Worm (Caenorhabditis elegans): ENCODE measurements around the gene egal-1.

Gene egal-1

ce11 chrIV:5856975-5857374, 32.4 kb downstream of the egal-1 start:
- TF ChIP-seq sea-1 (GFP tag; conservative IDR thresholded peaks at IDR 0.05) (no peak), ama-1 (optimal IDR thresholded peaks at IDR 0.05) (no peak), ets-7 (tag; optimal IDR thresholded peaks at IDR 0.05) (no peak), ceh-13 (GFP tag; optimal IDR thresholded peaks at IDR 0.05) (no peak), hmbx-1 (tag; optimal IDR thresholded peaks at IDR 0.05) (no peak), tbx-11 (GFP tag; IDR thresholded peaks at IDR 0.05) (no peak), hnd-1 (tag; optimal IDR thresholded peaks at IDR 0.05) (no peak), B0310.2 (tag; optimal IDR thresholded peaks at IDR 0.05) (no peak), F13C5.2 (tag; optimal IDR thresholded peaks at IDR 0.05) (no peak), tbx-37 (GFP tag; conservative IDR thresholded peaks at IDR 0.05) (no peak), aly-1 (tag; optimal IDR thresholded peaks at IDR 0.05) (no peak)

ce11 chrIV:5858212-5858611, 33.6 kb downstream of the egal-1 start:
- TF ChIP-seq ceh-36 (tag; optimal IDR thresholded peaks at IDR 0.05), result no peak
- no peak for TF ChIP-seq F13C5.2 (tag; optimal IDR thresholded peaks at IDR 0.05)

ce11 chrIV:5859876-5860275, 35.3 kb downstream of the egal-1 start, which contains the start of gene C06E7.4:
TSS of gene C06E7.4 (minus strand) at chrIV:5859976.
- TF ChIP-seq pes-1 (GFP tag; IDR thresholded peaks at IDR 0.05) (no peak), ets-7 (tag; optimal IDR thresholded peaks at IDR 0.05) (no peak), tra-4 (tag; optimal IDR thresholded peaks at IDR 0.05) (no peak), flt-1 (GFP tag; IDR thresholded peaks at IDR 0.05) (no peak), ceh-36 (tag; optimal IDR thresholded peaks at IDR 0.05) (no peak), hmg-4 (GFP tag; optimal IDR thresholded peaks at IDR 0.05) (no peak), scrt-1 (GFP tag; IDR thresholded peaks at IDR 0.05) (no peak), hnd-1 (tag; optimal IDR thresholded peaks at IDR 0.05) (no peak)

- TF ChIP-seq ceh-13 (GFP tag; optimal IDR thresholded peaks at IDR 0.05) (no peak), scrt-1 (GFP tag; IDR thresholded peaks at IDR 0.05) (0 out of 2 replicates have a peak, but pooled peaks have one; percentile 33), B0310.2 (tag; optimal IDR thresholded peaks at IDR 0.05) (peak; percentile 41), hmg-4 (GFP tag; optimal IDR thresholded peaks at IDR 0.05) (no peak), aly-1 (tag; optimal IDR thresholded peaks at IDR 0.05) (no peak), sea-1 (GFP tag; conservative IDR thresholded peaks at IDR 0.05) (no peak), tbx-37 (GFP tag; conservative IDR thresholded peaks at IDR 0.05) (no peak), pes-1 (GFP tag; IDR thresholded peaks at IDR 0.05) (no peak), hnd-1 (tag; optimal IDR thresholded peaks at IDR 0.05) (no peak), ceh-36 (tag; optimal IDR thresholded peaks at IDR 0.05) (no peak), ama-1 (optimal IDR thresholded peaks at IDR 0.05) (no peak), hmbx-1 (tag; optimal IDR thresholded peaks at IDR 0.05) (no peak)
These were observed 36.2 kb downstream of the egal-1 start for ce11 chrIV:5860762-5861161.

ce11 chrIV:5865818-5866217, 41.2 kb downstream of the egal-1 start, which contains the start of gene spe-27:
TSS of gene spe-27 (minus strand) at chrIV:5865918.
- TF ChIP-seq tbx-11 (GFP tag; IDR thresholded peaks at IDR 0.05), result no peak
- TF ChIP-seq ama-1 (optimal IDR thresholded peaks at IDR 0.05), result no peak
- no peak for TF ChIP-seq scrt-1 (GFP tag; IDR thresholded peaks at IDR 0.05)
- TF ChIP-seq aly-1 (tag; optimal IDR thresholded peaks at IDR 0.05), result no peak
- TF ChIP-seq ceh-13 (GFP tag; optimal IDR thresholded peaks at IDR 0.05), result no peak
- TF ChIP-seq flt-1 (GFP tag; IDR thresholded peaks at IDR 0.05), result no peak
- TF ChIP-seq sea-1 (GFP tag; conservative IDR thresholded peaks at IDR 0.05), result no peak
- no peak for TF ChIP-seq hnd-1 (tag; optimal IDR thresholded peaks at IDR 0.05)
- no peak for TF ChIP-seq tra-4 (tag; optimal IDR thresholded peaks at IDR 0.05)

ce11 chrIV:5867189-5867588, 42.6 kb downstream of the egal-1 start, which contains the start of gene C06E7.88:
TSS of gene C06E7.88 (minus strand) at chrIV:5867289.
- TF ChIP-seq scrt-1 (GFP tag; IDR thresholded peaks at IDR 0.05) (no peak), tbx-11 (GFP tag; IDR thresholded peaks at IDR 0.05) (no peak), ama-1 (optimal IDR thresholded peaks at IDR 0.05) (no peak), flt-1 (GFP tag; IDR thresholded peaks at IDR 0.05) (no peak), tbx-37 (GFP tag; conservative IDR thresholded peaks at IDR 0.05) (no peak), tra-4 (tag; optimal IDR thresholded peaks at IDR 0.05) (no peak), ets-7 (tag; optimal IDR thresholded peaks at IDR 0.05) (no peak), ceh-36 (tag; optimal IDR thresholded peaks at IDR 0.05) (no peak), hnd-1 (tag; optimal IDR thresholded peaks at IDR 0.05) (no peak), sea-1 (GFP tag; conservative IDR thresholded peaks at IDR 0.05) (no peak), B0310.2 (tag; optimal IDR thresholded peaks at IDR 0.05) (no peak), pes-1 (GFP tag; IDR thresholded peaks at IDR 0.05) (no peak), ceh-13 (GFP tag; optimal IDR thresholded peaks at IDR 0.05) (no peak), hmg-4 (GFP tag; optimal IDR thresholded peaks at IDR 0.05) (no peak), hmbx-1 (tag; optimal IDR thresholded peaks at IDR 0.05) (no peak), F13C5.2 (tag; optimal IDR thresholded peaks at IDR 0.05) (no peak), aly-1 (tag; optimal IDR thresholded peaks at IDR 0.05) (no peak)

ce11 chrIV:5869354-5869753, 44.8 kb downstream of the egal-1 start:
- TF ChIP-seq tra-4 (tag; optimal IDR thresholded peaks at IDR 0.05), result no peak
- TF ChIP-seq tbx-11 (GFP tag; IDR thresholded peaks at IDR 0.05), result no peak
- TF ChIP-seq sea-1 (GFP tag; conservative IDR thresholded peaks at IDR 0.05), result no peak
- no peak for TF ChIP-seq hnd-1 (tag; optimal IDR thresholded peaks at IDR 0.05)
- TF ChIP-seq ets-7 (tag; optimal IDR thresholded peaks at IDR 0.05), result no peak
- no peak for TF ChIP-seq aly-1 (tag; optimal IDR thresholded peaks at IDR 0.05)
- no peak for TF ChIP-seq ceh-36 (tag; optimal IDR thresholded peaks at IDR 0.05)
- no peak for TF ChIP-seq pes-1 (GFP tag; IDR thresholded peaks at IDR 0.05)
- no peak for TF ChIP-seq scrt-1 (GFP tag; IDR thresholded peaks at IDR 0.05)

- TF ChIP-seq flt-1 (GFP tag; IDR thresholded peaks at IDR 0.05) (no peak), hmbx-1 (tag; optimal IDR thresholded peaks at IDR 0.05) (no peak), pes-1 (GFP tag; IDR thresholded peaks at IDR 0.05) (no peak), F13C5.2 (tag; optimal IDR thresholded peaks at IDR 0.05) (no peak), sea-1 (GFP tag; conservative IDR thresholded peaks at IDR 0.05) (no peak), hnd-1 (tag; optimal IDR thresholded peaks at IDR 0.05) (no peak)
These were observed 45.5 kb downstream of the egal-1 start, which contains the start of gene srv-17 for ce11 chrIV:5870072-5870471. TSS of gene srv-17 (minus strand) at chrIV:5870172.
